Fruit fly (Drosophila melanogaster): ENCODE measurements around the gene Sbat.

Gene Sbat

dm6 chr2L:2897024-2897549, 18.9 kb downstream of the Sbat start (continued):
- TF ChIP-seq CG15696 (tag; optimal IDR thresholded peaks at IDR 0.05): peak; percentile 36
- TF ChIP-seq CG7963 (GFP tag; IDR thresholded peaks at IDR 0.05; ENCODE audit: partially characterized antibody): no peak
- TF ChIP-seq Mes4 (GFP tag; optimal IDR thresholded peaks at IDR 0.05): peak; percentile 70
- peak; percentile 83 for TF ChIP-seq Rx (GFP tag; IDR thresholded peaks at IDR 0.05)
- no peak for TF ChIP-seq CG2129 (GFP tag; IDR thresholded peaks at IDR 0.05; ENCODE audit: partially characterized antibody)
- peak; percentile 81 for TF ChIP-seq CG17359 (tag; optimal IDR thresholded peaks at IDR 0.05)
- TF ChIP-seq Jarid2 (GFP tag; optimal IDR thresholded peaks at IDR 0.05): peak; percentile 15
- peak; percentile 72 for TF ChIP-seq peb (GFP tag; IDR thresholded peaks at IDR 0.05)
- TF ChIP-seq caup (GFP tag; optimal IDR thresholded peaks at IDR 0.05; ENCODE audit: severe bottlenecking): peak; percentile 70
- peak; percentile 87 for TF ChIP-seq pum (GFP tag; optimal IDR thresholded peaks at IDR 0.05)
- peak; percentile 84 for TF ChIP-seq E2f1 (GFP tag; IDR thresholded peaks at IDR 0.05)
- no peak for TF ChIP-seq pzg (GFP tag; optimal IDR thresholded peaks at IDR 0.05)
- no peak for TF ChIP-seq CG7928 (GFP tag; optimal IDR thresholded peaks at IDR 0.05)
- TF ChIP-seq H2.0 (GFP tag; IDR thresholded peaks at IDR 0.05): peak; percentile 82
- TF ChIP-seq pnt (GFP tag; optimal IDR thresholded peaks at IDR 0.05): peak; percentile 92
- TF ChIP-seq Dll (GFP tag; IDR thresholded peaks at IDR 0.05; ENCODE audit: partially characterized antibody): no peak
- TF ChIP-seq abd-A (tag; optimal IDR thresholded peaks at IDR 0.05): peak; percentile 82
- no peak for TF ChIP-seq CG10431 (GFP tag; optimal IDR thresholded peaks at IDR 0.05)
- peak; percentile 56 for TF ChIP-seq CG3838 (GFP tag; optimal IDR thresholded peaks at IDR 0.05)
- TF ChIP-seq ro (GFP tag; IDR thresholded peaks at IDR 0.05): peak; percentile 26; the same call in 1 of the 2 replicates
- no peak for TF ChIP-seq pita (GFP tag; optimal IDR thresholded peaks at IDR 0.05)
- TF ChIP-seq CG6175 (GFP tag; IDR thresholded peaks at IDR 0.05): peak; percentile 26; the same call in 1 of the 3 replicates
- no peak for TF ChIP-seq Scr (GFP tag; IDR thresholded peaks at IDR 0.05; ENCODE audit: partially characterized antibody)
- peak; percentile 82 for TF ChIP-seq nerfin-1 (tag; optimal IDR thresholded peaks at IDR 0.05)
- TF ChIP-seq Xrp1 (GFP tag; IDR thresholded peaks at IDR 0.05): peak; percentile 92
- peak; percentile 83 for TF ChIP-seq esg (GFP tag; conservative IDR thresholded peaks at IDR 0.05)
- TF ChIP-seq CG12769 (tag; optimal IDR thresholded peaks at IDR 0.05): peak; percentile 45
- TF ChIP-seq chm (GFP tag; IDR thresholded peaks at IDR 0.05): peak; percentile 88
- no peak for TF ChIP-seq nom (GFP tag; optimal IDR thresholded peaks at IDR 0.05)
- TF ChIP-seq da (GFP tag; optimal IDR thresholded peaks at IDR 0.05): peak; percentile 61
- TF ChIP-seq CG30403 (GFP tag; optimal IDR thresholded peaks at IDR 0.05): peak; percentile 90
- peak; percentile 90 for TF ChIP-seq gem (tag; optimal IDR thresholded peaks at IDR 0.05)
- peak; percentile 6 for TF ChIP-seq D19B (GFP tag; optimal IDR thresholded peaks at IDR 0.05)
- peak; percentile 42 for TF ChIP-seq psq (GFP tag; optimal IDR thresholded peaks at IDR 0.05)
- peak; percentile 73 for TF ChIP-seq ap (GFP tag; IDR thresholded peaks at IDR 0.05)
- no peak for TF ChIP-seq CG13296 (GFP tag; optimal IDR thresholded peaks at IDR 0.05)
- peak; percentile 78 for TF ChIP-seq CG2120 (GFP tag; optimal IDR thresholded peaks at IDR 0.05)
- TF ChIP-seq grau (tag; optimal IDR thresholded peaks at IDR 0.05): peak; percentile 58
- TF ChIP-seq Oli (tag; optimal IDR thresholded peaks at IDR 0.05): peak; percentile 83
- TF ChIP-seq chinmo (GFP tag; IDR thresholded peaks at IDR 0.05; ENCODE audit: partially characterized antibody): 0 out of 4 replicates have a peak, but pooled peaks have one; percentile 41
- peak; percentile 89 for TF ChIP-seq Gug (GFP tag; IDR thresholded peaks at IDR 0.05)
- TF ChIP-seq nmo (GFP tag; optimal IDR thresholded peaks at IDR 0.05): peak; percentile 86
- peak; percentile 69 for TF ChIP-seq Myb (GFP tag; optimal IDR thresholded peaks at IDR 0.05)
- peak; percentile 76 for TF ChIP-seq CG11247 (GFP tag; IDR thresholded peaks at IDR 0.05)
- TF ChIP-seq CG17361 (GFP tag; IDR thresholded peaks at IDR 0.05): peak; percentile 87
- TF ChIP-seq gcm2 (GFP tag; optimal IDR thresholded peaks at IDR 0.05): peak; percentile 85
- peak; percentile 89 for TF ChIP-seq az2 (GFP tag; optimal IDR thresholded peaks at IDR 0.05)
- peak; percentile 90 for TF ChIP-seq Hsf (GFP tag; optimal IDR thresholded peaks at IDR 0.05)
- TF ChIP-seq ash1 (GFP tag; optimal IDR thresholded peaks at IDR 0.05): no peak
